Fruit fly (Drosophila melanogaster): ENCODE measurements around the gene CG7950.

The CG7950 gene

DNA sequence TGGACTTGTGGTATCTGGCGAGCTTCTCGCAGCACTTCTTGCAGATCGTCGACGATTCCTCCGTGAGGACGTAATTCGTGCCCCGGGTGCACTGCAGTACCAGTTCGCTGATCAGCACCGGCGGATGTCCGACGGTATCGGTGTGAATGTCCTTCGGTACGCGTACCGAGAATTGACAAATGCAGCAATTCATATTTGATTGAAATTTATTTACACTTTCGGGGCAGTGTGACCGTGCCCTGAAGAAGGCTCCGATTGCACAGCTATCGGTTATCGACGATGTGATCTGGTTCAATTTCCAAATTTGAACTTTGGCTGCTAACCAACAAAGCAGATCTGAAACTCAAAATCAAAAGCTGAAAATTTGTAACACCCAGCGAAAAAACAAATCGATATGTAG, 20.1 kb upstream of the CG7950 start, which contains the start of gene ZIPIC (continued):
- TF ChIP-seq CG13775 (GFP tag; optimal IDR thresholded peaks at IDR 0.05) (no peak), insv (GFP tag; optimal IDR thresholded peaks at IDR 0.05) (no peak)

DNA sequence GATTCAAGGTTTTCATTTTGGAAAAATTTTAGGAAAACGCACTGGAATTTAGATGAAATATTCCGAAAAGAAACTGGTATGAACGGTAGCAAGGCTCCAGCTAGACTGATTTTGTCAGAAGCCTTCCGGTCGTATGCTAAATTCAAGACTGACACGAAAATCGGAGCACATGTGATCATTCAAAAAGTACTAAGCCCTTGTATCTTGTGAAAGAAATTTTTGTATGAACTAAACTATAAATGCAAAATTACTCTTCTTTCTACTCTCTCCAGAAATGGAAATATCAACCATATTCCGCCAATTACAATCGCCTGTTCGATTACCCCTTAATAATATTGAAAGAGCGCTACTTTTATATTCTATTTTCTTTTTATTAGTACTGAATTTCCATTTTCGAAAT, 19.0 kb upstream of the CG7950 start, which contains the start of gene ocn:
Gene ocn, minus strand, starts transcription at position 101 of the 400 bp plus-strand sequence.
- TF ChIP-seq Doc3 (GFP tag; IDR thresholded peaks at IDR 0.05; ENCODE audit: partially characterized antibody) (0 out of 3 replicates have a peak, but pooled peaks have one; percentile 6), Elba2 (GFP tag; optimal IDR thresholded peaks at IDR 0.05) (no peak)

DNA sequence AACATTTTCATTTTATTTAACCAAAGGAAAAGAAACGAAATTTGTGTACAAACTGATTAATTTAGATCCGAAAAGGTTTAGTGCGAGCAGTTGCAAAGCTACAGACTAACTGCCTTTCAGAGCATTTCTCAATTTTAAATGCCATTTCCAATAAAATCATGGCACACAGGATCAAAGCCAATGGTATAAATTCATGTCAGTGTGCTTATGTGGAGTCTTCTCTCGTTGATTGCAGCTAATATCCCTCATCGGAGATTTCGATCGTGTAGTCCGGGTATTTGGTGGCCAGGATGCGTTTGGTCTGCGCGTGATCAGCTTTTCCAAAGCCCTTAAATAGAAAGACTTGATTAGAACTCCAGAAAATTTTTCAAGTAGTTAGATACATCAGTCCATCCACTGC, 18.0 kb upstream of the CG7950 start, which contains the start of gene janB:
Gene janB, minus strand, starts transcription at position 101 of the 400 bp plus-strand sequence.
- TF ChIP-seq psq (GFP tag; optimal IDR thresholded peaks at IDR 0.05), result no peak
- no peak for TF ChIP-seq aop (GFP tag; IDR thresholded peaks at IDR 0.05)
- TF ChIP-seq her (GFP tag; optimal IDR thresholded peaks at IDR 0.05), result no peak
- TF ChIP-seq Poxn (GFP tag; IDR thresholded peaks at IDR 0.05), result no peak
- TF ChIP-seq Atf-2 (GFP tag; optimal IDR thresholded peaks at IDR 0.05), result no peak
- TF ChIP-seq repo (GFP tag; optimal IDR thresholded peaks at IDR 0.05), result no peak
- TF ChIP-seq CG1602 (GFP tag; optimal IDR thresholded peaks at IDR 0.05), result no peak
- no peak for TF ChIP-seq sob (GFP tag; IDR thresholded peaks at IDR 0.05)
- TF ChIP-seq ash1 (GFP tag; optimal IDR thresholded peaks at IDR 0.05), result no peak
- no peak for TF ChIP-seq CG3163 (GFP tag; optimal IDR thresholded peaks at IDR 0.05)
- no peak for TF ChIP-seq nom (GFP tag; optimal IDR thresholded peaks at IDR 0.05)
- TF ChIP-seq pb (GFP tag; optimal IDR thresholded peaks at IDR 0.05), result no peak

DNA sequence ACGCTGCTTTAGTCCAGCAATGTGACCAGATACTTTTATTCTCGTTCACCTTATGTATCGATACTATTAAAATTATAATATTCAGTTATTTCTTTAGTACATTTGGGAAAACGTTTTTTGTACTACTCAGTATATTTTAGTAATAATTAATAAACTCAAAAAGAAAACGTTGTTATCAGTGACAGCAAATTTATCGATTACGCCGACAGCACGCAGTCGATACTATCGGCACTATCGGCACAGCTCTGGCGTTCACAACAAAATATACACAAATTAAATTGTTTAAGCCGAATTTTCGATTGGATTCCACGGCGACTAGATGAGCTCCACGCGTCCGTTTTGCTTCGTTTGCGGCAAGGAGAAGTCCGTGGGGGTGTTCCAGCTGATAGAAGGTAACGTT, 17.2 kb upstream of the CG7950 start, which contains the start of the genes janA, Sry-alpha and Sry-beta:
Gene janA, minus strand, starts transcription at position 40 of the 400 bp plus-strand sequence.
Gene Sry-alpha, plus strand, starts transcription at position 226 of the 400 bp plus-strand sequence.
Gene Sry-beta, plus strand, starts transcription at position 226 of the 400 bp plus-strand sequence.
- TF ChIP-seq esg (GFP tag; conservative IDR thresholded peaks at IDR 0.05) (no peak), Stat92E (GFP tag; optimal IDR thresholded peaks at IDR 0.05) (peak in 1 of 3 experiments; percentile 29), CG3995 (GFP tag; optimal IDR thresholded peaks at IDR 0.05) (peak; percentile 78), Rfx (GFP tag; IDR thresholded peaks at IDR 0.05) (peak; percentile 44), bcd (GFP tag; optimal IDR thresholded peaks at IDR 0.05) (no peak), CG15269 (tag; optimal IDR thresholded peaks at IDR 0.05) (no peak), bigmax (GFP tag; optimal IDR thresholded peaks at IDR 0.05) (no peak), hb (GFP tag; IDR thresholded peaks at IDR 0.05; ENCODE audit: partially characterized antibody) (peak; percentile 99), CG8388 (GFP tag; optimal IDR thresholded peaks at IDR 0.05) (no peak), CG6854 (GFP tag; optimal IDR thresholded peaks at IDR 0.05) (no peak), CG11560 (tag; IDR thresholded peaks at IDR 0.05) (no peak), HLH4C (GFP tag; IDR thresholded peaks at IDR 0.05; ENCODE audit: partially characterized antibody) (peak; percentile 99), CG13775 (GFP tag; optimal IDR thresholded peaks at IDR 0.05) (peak; percentile 30), Gug (GFP tag; IDR thresholded peaks at IDR 0.05) (peak; percentile 51; the same call in 1 of the 4 replicates), zen (tag; optimal IDR thresholded peaks at IDR 0.05) (peak; percentile 35), Scr (GFP tag; IDR thresholded peaks at IDR 0.05; ENCODE audit: partially characterized antibody) (peak; percentile 99), Side (GFP tag; optimal IDR thresholded peaks at IDR 0.05) (no peak), tna (GFP tag; IDR thresholded peaks at IDR 0.05; ENCODE audit: partially characterized antibody) (peak; percentile 98), phol (tag; optimal IDR thresholded peaks at IDR 0.05) (peak; percentile 49), Nf-YC (tag; optimal IDR thresholded peaks at IDR 0.05) (peak; percentile 17), CG32772 (GFP tag; IDR thresholded peaks at IDR 0.05) (no peak), CG34422 (GFP tag; IDR thresholded peaks at IDR 0.05) (peak; percentile 59; the same call in 1 of the 3 replicates), CG18011 (GFP tag; optimal IDR thresholded peaks at IDR 0.05) (no peak), CG9797 (GFP tag; optimal IDR thresholded peaks at IDR 0.05) (peak; percentile 80), CG12942 (GFP tag; optimal IDR thresholded peaks at IDR 0.05) (no peak), danr (GFP tag; IDR thresholded peaks at IDR 0.05) (no peak), CG32532 (GFP tag; IDR thresholded peaks at IDR 0.05) (no peak; the same call in 1 of the 2 replicates), ttk (GFP tag; IDR thresholded peaks at IDR 0.05) (no peak), unc-4 (GFP tag; IDR thresholded peaks at IDR 0.05; ENCODE audit: partially characterized antibody) (peak; percentile 99), insv (GFP tag; optimal IDR thresholded peaks at IDR 0.05) (no peak), CG12659 (GFP tag; optimal IDR thresholded peaks at IDR 0.05) (peak; percentile 83)
